Worm (Caenorhabditis elegans) whole organism, L4 larva: ENCODE data around the gene Y15E3A.4.

Source experiments
- R02D3.7 ChIP-seq: fragments of 150-350 bp; sonication (generic microtip); optimal IDR thresholded peaks from 3 replicates; lab custom pipeline; 2014; ENCODE audit warnings: missing biosample characterization, missing genetic modification characterization
- ZK546.5 ChIP-seq, 2 experiments: sonication (generic microtip); optimal IDR thresholded peaks; 2 replicates each; lab custom pipeline; 2017; ENCODE audit warnings: missing biosample characterization in 2 of 2, missing genetic modification characterization in 2 of 2
- ama-1 ChIP-seq: fragments of 150-350 bp; optimal IDR thresholded peaks from 2 replicates; lab custom pipeline; 2014; ENCODE audit warnings: inconsistent platforms, mixed read lengths
- ceh-44 ChIP-seq: fragments of 200-800 bp; sonication (Bioruptor generic); IDR thresholded peaks from 2 replicates; pipeline ENCODE4 v1.3.6; 2022; ENCODE audit warnings: missing genetic modification reagents, missing genetic modification characterization, missing compliant biosample characterization
- daf-8 ChIP-seq: fragments of 200-800 bp; sonication (Bioruptor generic); IDR thresholded peaks from 2 replicates; pipeline ENCODE4 v1.3.6; 2022; ENCODE audit warnings: missing genetic modification characterization, missing compliant biosample characterization
- hlh-30 ChIP-seq: sonication (generic microtip); optimal IDR thresholded peaks from 2 replicates; lab custom pipeline; 2017; ENCODE audit warnings: antibody characterized with exemption, mild to moderate bottlenecking, missing genetic modification characterization, missing compliant biosample characterization; ENCODE audit not compliant: insufficient read depth
- nhr-237 ChIP-seq: sonication (generic microtip); optimal IDR thresholded peaks from 2 replicates; lab custom pipeline; 2017; ENCODE audit warnings: missing biosample characterization, missing genetic modification characterization
- nhr-6 ChIP-seq: fragments of 150-350 bp; optimal IDR thresholded peaks from 2 replicates; lab custom pipeline; 2014; ENCODE audit warnings: missing biosample characterization, missing genetic modification characterization

DNA sequence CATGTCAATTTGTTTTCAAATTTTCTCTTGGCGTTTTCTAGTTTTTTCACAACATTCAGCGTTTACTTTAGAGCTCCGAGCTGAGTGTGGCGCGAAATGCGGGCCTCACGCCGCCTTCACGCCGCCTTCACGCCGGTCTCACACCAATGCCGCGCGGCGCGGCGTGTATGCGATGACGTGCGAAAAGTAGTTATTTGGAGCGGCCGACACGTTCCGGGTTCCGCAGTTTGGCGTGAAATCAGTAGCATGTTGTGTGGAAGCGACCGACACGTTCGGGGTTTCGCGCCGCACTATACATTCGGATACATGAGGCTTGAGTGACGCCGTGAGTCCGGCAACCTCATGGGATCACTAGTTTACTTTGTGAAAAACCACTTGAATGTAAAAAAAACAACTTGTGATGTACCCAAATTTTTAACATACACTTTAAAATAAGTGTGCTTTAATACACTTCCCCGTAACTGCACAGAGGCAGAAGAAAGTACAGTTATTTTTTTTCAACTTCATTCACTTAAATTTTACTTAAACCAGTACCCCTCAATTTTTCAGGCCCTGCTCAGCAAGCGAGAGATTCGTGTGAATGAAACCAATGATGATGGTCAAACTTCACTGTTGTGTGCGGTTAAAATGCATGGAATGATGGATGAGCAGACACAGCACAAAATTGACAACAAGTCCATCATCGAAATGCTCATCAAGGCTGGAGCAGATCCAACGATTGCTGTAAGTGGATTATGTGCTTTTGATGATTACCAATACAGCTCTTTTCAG, 31.6 kb downstream of the Y15E3A.4 start:
- TF ChIP-seq nhr-6 (tag; lab: Kevin White, UChicago) (no peak), daf-8 (GFP tag; lab: Robert Waterston, UW) (no peak), ama-1 (lab: Kevin White, UChicago) (no peak), ceh-44 (GFP tag; lab: Robert Waterston, UW) (no peak), ZK546.5 (tag; optimal IDR thresholded peaks at IDR 0.05; lab: Kevin White, UChicago) (no peak), nhr-237 (tag; lab: Kevin White, UChicago) (no peak), R02D3.7 (tag; lab: Kevin White, UChicago) (no peak), hlh-30 (tag; lab: Kevin White, UChicago) (no peak)
